Fruit fly (Drosophila melanogaster) whole organism, embryonic: ENCODE measurements around the gene CG13949.
A peak's percentile ranks its signal among the peaks of the same experiment; 100 is the strongest.

Experiments
- Adf1 ChIP-seq: fragments of 200-800 bp; sonication (Bioruptor generic); IDR thresholded peaks from 2 replicates; pipeline ENCODE4 v1.3.6; 2022; ENCODE audit warnings: missing biosample characterization, missing genetic modification characterization
- Awh ChIP-seq: fragments of 200-800 bp; sonication (Bioruptor generic); IDR thresholded peaks from 2 replicates; pipeline ENCODE4, ENCODE4 v1.3.6; 2022; ENCODE audit warnings: missing biosample characterization, missing genetic modification characterization
- Bteb2 ChIP-seq: fragments of 200-800 bp; sonication (Bioruptor generic); optimal IDR thresholded peaks from 2 replicates; lab custom pipeline; 2016; ENCODE audit warnings: missing biosample characterization, missing genetic modification characterization
- CG11456 ChIP-seq: fragments of 200-800 bp; sonication (Bioruptor generic); IDR thresholded peaks from 3 replicates; pipeline ENCODE4 v1.3.6; 2022; ENCODE audit warnings: missing biosample characterization, missing genetic modification characterization
- CG11504 ChIP-seq: fragments of 200-800 bp; sonication (Bioruptor generic); optimal IDR thresholded peaks from 3 replicates; lab custom pipeline; 2019; ENCODE audit warnings: missing biosample characterization, mild to moderate bottlenecking, missing genetic modification characterization, moderate library complexity
- CG13624 ChIP-seq: fragments of 200-800 bp; sonication (Bioruptor generic); optimal IDR thresholded peaks from 2 replicates; lab custom pipeline; 2016; ENCODE audit warnings: missing biosample characterization, missing genetic modification characterization
- CG15011 ChIP-seq: fragments of 200-800 bp; sonication (Bioruptor generic); optimal IDR thresholded peaks from 3 replicates; lab custom pipeline; 2018; ENCODE audit warnings: missing biosample characterization, mild to moderate bottlenecking, missing genetic modification characterization
- CG15073 ChIP-seq: fragments of 200-800 bp; sonication (Bioruptor generic); optimal IDR thresholded peaks from 2 replicates; lab custom pipeline; 2016; ENCODE audit warnings: missing biosample characterization, missing genetic modification characterization
- CG15479 ChIP-seq: fragments of 200-800 bp; sonication (Bioruptor generic); optimal IDR thresholded peaks from 3 replicates; lab custom pipeline; 2019; ENCODE audit warnings: missing biosample characterization, mild to moderate bottlenecking, missing genetic modification characterization, moderate library complexity
- CG15514 ChIP-seq: fragments of 200-800 bp; sonication (Bioruptor generic); optimal IDR thresholded peaks from 3 replicates; lab custom pipeline; 2017; ENCODE audit warnings: missing biosample characterization, missing genetic modification characterization, mild to moderate bottlenecking, moderate library complexity, missing genetic modification reagents
- CG17385 ChIP-seq: fragments of 200-800 bp; sonication (Bioruptor generic); optimal IDR thresholded peaks from 3 replicates; lab custom pipeline; 2018; ENCODE audit warnings: missing biosample characterization, mild to moderate bottlenecking, missing genetic modification characterization
- CG18011 ChIP-seq: fragments of 200-800 bp; sonication (Bioruptor generic); optimal IDR thresholded peaks from 2 replicates; lab custom pipeline; 2017; ENCODE audit warnings: missing biosample characterization, missing genetic modification characterization, mild to moderate bottlenecking, moderate library complexity, missing genotype
- CG18476 ChIP-seq: fragments of 200-800 bp; sonication (Bioruptor generic); optimal IDR thresholded peaks from 2 replicates; lab custom pipeline; 2016; ENCODE audit warnings: missing biosample characterization, mild to moderate bottlenecking, missing genetic modification characterization
- CG34224 ChIP-seq: fragments of 200-800 bp; sonication (Bioruptor generic); IDR thresholded peaks from 3 replicates; pipeline ENCODE4 v1.3.6; 2022; ENCODE audit warnings: missing biosample characterization, missing genetic modification characterization; ENCODE audit not compliant: partially characterized antibody
- CG3726 ChIP-seq: fragments of 200-800 bp; sonication (Bioruptor generic); IDR thresholded peaks from 3 replicates; pipeline ENCODE4, ENCODE4 v1.3.6; 2022; ENCODE audit warnings: missing biosample characterization, missing genetic modification characterization
- CG3995 ChIP-seq: fragments of 200-800 bp; sonication (Bioruptor generic); optimal IDR thresholded peaks from 3 replicates; lab custom pipeline; 2016; ENCODE audit warnings: missing biosample characterization, missing genetic modification characterization
- CG6272 ChIP-seq: fragments of 200-800 bp; sonication (Bioruptor generic); IDR thresholded peaks from 2 replicates; pipeline ENCODE4 v1.3.6; 2022; ENCODE audit warnings: missing biosample characterization, missing genetic modification characterization
- CG7271 ChIP-seq: fragments of 200-800 bp; sonication (Bioruptor generic); optimal IDR thresholded peaks from 2 replicates; lab custom pipeline; 2018; ENCODE audit warnings: missing biosample characterization, mild to moderate bottlenecking, missing genetic modification characterization, moderate library complexity
- CG8089 ChIP-seq: fragments of 200-800 bp; sonication (Bioruptor generic); optimal IDR thresholded peaks from 3 replicates; lab custom pipeline; 2016; ENCODE audit warnings: missing biosample characterization, missing genetic modification characterization
- CG9609 ChIP-seq: fragments of 200-800 bp; sonication (Bioruptor generic); optimal IDR thresholded peaks from 3 replicates; lab custom pipeline; 2016; ENCODE audit warnings: missing biosample characterization, missing genetic modification characterization
- CG9932 ChIP-seq: fragments of 200-800 bp; sonication (Bioruptor generic); IDR thresholded peaks from 2 replicates; pipeline ENCODE4 v1.3.6; 2022; ENCODE audit warnings: missing biosample characterization, missing genetic modification characterization
- Dp ChIP-seq: fragments of 200-800 bp; sonication (Bioruptor generic); optimal IDR thresholded peaks from 2 replicates; lab custom pipeline; 2018; ENCODE audit warnings: missing biosample characterization, mild to moderate bottlenecking, missing genetic modification characterization, moderate library complexity
- E2f2 ChIP-seq: fragments of 200-800 bp; sonication (Bioruptor generic); IDR thresholded peaks from 2 replicates; pipeline ENCODE4 v1.3.6; 2022; ENCODE audit warnings: missing biosample characterization, missing genetic modification characterization
- Eip74EF ChIP-seq, 2 experiments: fragments of 200-800 bp in 1 of 2; fragments of >200 bp in 1 of 2; sonication (Bioruptor generic) in 1 of 2; optimal IDR thresholded peaks; 2 replicates each; lab custom pipeline; 2017 to 2019; ENCODE audit warnings: missing biosample characterization in 2 of 2, missing genetic modification characterization in 2 of 2, mild to moderate bottlenecking in 1 of 2, moderate library complexity in 1 of 2
- Hey ChIP-seq: fragments of 200-800 bp; sonication (Bioruptor generic); optimal IDR thresholded peaks from 3 replicates; lab custom pipeline; 2018; ENCODE audit warnings: missing biosample characterization, mild to moderate bottlenecking, missing genetic modification characterization
- Kr ChIP-seq: fragments of 200-800 bp; sonication (Bioruptor generic); optimal IDR thresholded peaks from 2 replicates; lab custom pipeline; 2017; ENCODE audit warnings: missing biosample characterization, mild to moderate bottlenecking, missing genetic modification characterization
- Myb ChIP-seq: fragments of 200-800 bp; sonication (Bioruptor generic); optimal IDR thresholded peaks from 2 replicates; lab custom pipeline; 2016; ENCODE audit warnings: missing biosample characterization, missing genetic modification characterization
- Rx ChIP-seq: fragments of 200-800 bp; sonication (Bioruptor generic); IDR thresholded peaks from 2 replicates; pipeline ENCODE4 v1.3.6; 2022; ENCODE audit warnings: missing biosample characterization, missing genetic modification characterization
- Tbp ChIP-seq: fragments of >200 bp; optimal IDR thresholded peaks from 2 replicates; lab custom pipeline; 2018; ENCODE audit warnings: missing biosample characterization, missing genetic modification characterization
- Trl ChIP-seq, 3 experiments: fragments of >200 bp in 2 of 3; fragments of 200-800 bp in 1 of 3; sonication (Bioruptor generic) in 1 of 3; optimal IDR thresholded peaks; 2 replicates in 1 of 3; 3 replicates in 2 of 3; lab custom pipeline; 2016 to 2017; ENCODE audit warnings: missing biosample characterization in 1 of 3, missing genetic modification characterization in 1 of 3
- Usf ChIP-seq: fragments of 200-800 bp; sonication (Bioruptor generic); optimal IDR thresholded peaks from 2 replicates; lab custom pipeline; 2017; ENCODE audit warnings: missing genotype, missing biosample characterization, missing genetic modification characterization
- Vsx1 ChIP-seq: fragments of 200-800 bp; sonication (Bioruptor generic); optimal IDR thresholded peaks from 2 replicates; lab custom pipeline; 2017; ENCODE audit warnings: missing biosample characterization, mild to moderate bottlenecking, missing genetic modification characterization, missing genetic modification reagents
- Xrp1 ChIP-seq: fragments of 200-800 bp; sonication (Bioruptor generic); IDR thresholded peaks from 2 replicates; pipeline ENCODE4 v1.3.6; 2022; ENCODE audit warnings: missing biosample characterization, missing genetic modification characterization
- ap ChIP-seq: fragments of 200-800 bp; sonication (Bioruptor generic); IDR thresholded peaks from 2 replicates; pipeline ENCODE4 v1.3.6; 2022; ENCODE audit warnings: missing biosample characterization, missing genetic modification characterization
- ase ChIP-seq: fragments of 200-800 bp; sonication (Bioruptor generic); IDR thresholded peaks from 3 replicates; pipeline ENCODE4 v1.3.6; 2022; ENCODE audit warnings: missing biosample characterization, missing genetic modification characterization
- bsh ChIP-seq, 2 experiments: fragments of 200-800 bp; sonication (Bioruptor generic); optimal IDR thresholded peaks; 2 replicates each; lab custom pipeline; 2017 to 2018; ENCODE audit warnings: mild to moderate bottlenecking in 2 of 2, missing biosample characterization in 2 of 2, missing genetic modification characterization in 2 of 2, moderate library complexity in 1 of 2
- cato ChIP-seq: fragments of 200-800 bp; sonication (Bioruptor generic); optimal IDR thresholded peaks from 2 replicates; lab custom pipeline; 2016; ENCODE audit warnings: missing biosample characterization, missing genetic modification characterization, borderline replicate concordance
- crp ChIP-seq, 2 experiments: fragments of 200-800 bp; sonication (Bioruptor generic); optimal IDR thresholded peaks; 2 replicates in 1 of 2; 3 replicates in 1 of 2; lab custom pipeline; 2017; ENCODE audit warnings: missing biosample characterization in 2 of 2, missing genetic modification characterization in 2 of 2, mild to moderate bottlenecking in 1 of 2, moderate library complexity in 1 of 2
- disco-r ChIP-seq: fragments of 200-800 bp; sonication (Bioruptor generic); optimal IDR thresholded peaks from 2 replicates; lab custom pipeline; 2016; ENCODE audit warnings: missing biosample characterization, missing genetic modification characterization
- hkb ChIP-seq, 2 experiments: fragments of 200-800 bp in 1 of 2; fragments of >200 bp in 1 of 2; sonication (Bioruptor generic) in 1 of 2; IDR thresholded peaks in 1 of 2; optimal IDR thresholded peaks in 1 of 2; 2 replicates each; pipeline versions ENCODE4 v1.3.6 to Lab custom; 2017 to 2022; ENCODE audit warnings: missing biosample characterization in 1 of 2, missing genetic modification characterization in 1 of 2
- insv ChIP-seq, 2 experiments: fragments of 200-800 bp; sonication (Bioruptor generic); optimal IDR thresholded peaks; 3 replicates each; lab custom pipeline; 2016 to 2018; ENCODE audit warnings: missing biosample characterization in 2 of 2, missing genetic modification characterization in 2 of 2
- lbe ChIP-seq: fragments of 200-800 bp; sonication (Bioruptor generic); optimal IDR thresholded peaks from 2 replicates; lab custom pipeline; 2016; ENCODE audit warnings: missing biosample characterization, mild to moderate bottlenecking, missing genetic modification characterization
- mam ChIP-seq: fragments of 200-800 bp; sonication (Bioruptor generic); optimal IDR thresholded peaks from 3 replicates; lab custom pipeline; 2016; ENCODE audit warnings: missing biosample characterization, missing genetic modification characterization
- nom ChIP-seq: fragments of 200-800 bp; sonication (Bioruptor generic); optimal IDR thresholded peaks from 2 replicates; lab custom pipeline; 2017; ENCODE audit warnings: missing biosample characterization, missing genetic modification characterization, mild to moderate bottlenecking, moderate library complexity, missing genetic modification reagents
- pan ChIP-seq, 4 experiments: fragments of >200 bp in 3 of 4; fragments of 200-800 bp in 1 of 4; sonication (Bioruptor generic) in 1 of 4; optimal IDR thresholded peaks in 3 of 4; IDR thresholded peaks in 1 of 4; 2 replicates each; pipeline versions ENCODE4 v1.3.6 to Lab custom; 2017 to 2022; ENCODE audit warnings: missing biosample characterization in 2 of 4, missing genetic modification characterization in 2 of 4, mixed read lengths in 1 of 4
- slp2 ChIP-seq: fragments of 200-800 bp; sonication (Bioruptor generic); optimal IDR thresholded peaks from 2 replicates; lab custom pipeline; 2016; ENCODE audit warnings: missing biosample characterization, missing genetic modification characterization
- tap ChIP-seq: fragments of 200-800 bp; optimal IDR thresholded peaks from 3 replicates; lab custom pipeline; 2019; ENCODE audit warnings: missing biosample characterization, mild to moderate bottlenecking, missing genetic modification characterization, moderate library complexity

The CG13949 gene

DNA sequence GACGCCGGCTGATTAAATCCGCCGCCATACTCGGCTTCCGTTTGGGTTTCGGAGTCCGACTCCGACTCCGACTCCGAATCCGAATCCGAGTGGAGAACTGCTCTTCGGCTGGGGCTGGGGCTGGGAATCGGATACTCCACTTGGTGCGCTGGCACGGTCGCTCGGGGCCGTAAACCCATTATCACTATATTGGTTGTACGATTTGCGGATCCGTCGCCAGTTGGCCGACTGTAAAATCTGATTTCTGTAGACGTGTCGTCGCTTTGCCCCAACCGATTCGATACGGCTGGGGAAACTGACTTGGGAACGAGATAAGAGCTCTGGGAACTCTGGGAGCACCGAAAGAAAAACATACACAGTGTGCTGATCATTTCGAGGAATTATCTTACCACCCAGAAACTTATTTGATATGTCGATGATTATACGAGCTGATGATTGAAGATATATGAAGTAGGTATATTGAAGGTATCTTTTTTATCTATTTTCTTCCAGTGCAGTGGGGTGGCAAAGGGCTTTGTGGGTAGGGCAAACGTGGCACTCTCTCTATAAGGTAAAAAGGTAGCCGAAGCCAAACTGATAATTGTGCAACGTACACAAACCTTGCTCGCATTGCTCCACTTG, 2.9 kb downstream of the CG13949 start (continued):
- TF ChIP-seq CG9609 (GFP tag; lab: Kevin White, UChicago) (peak; percentile 42), mam (GFP tag; lab: Kevin White, UChicago) (peak; percentile 57), Awh (GFP tag; lab: Robert Waterston, UW) (0 out of 2 replicates have a peak, but pooled peaks have one; percentile 32), CG11456 (GFP tag; lab: Robert Waterston, UW) (no peak), CG15011 (GFP tag; lab: Kevin White, UChicago) (no peak), insv (GFP tag; optimal IDR thresholded peaks at IDR 0.05; lab: Kevin White, UChicago) (no peak), Xrp1 (GFP tag; lab: Robert Waterston, UW) (peak; percentile 64; the same call in 1 of the 2 replicates), Trl (optimal IDR thresholded peaks at IDR 0.05; lab: Kevin White, UChicago) (no peak), Trl (GFP tag; optimal IDR thresholded peaks at IDR 0.05; lab: Kevin White, UChicago) (peak; percentile 33), Vsx1 (GFP tag; lab: Kevin White, UChicago) (no peak), CG11504 (tag; lab: Kevin White, UChicago) (peak; percentile 68), disco-r (GFP tag; lab: Kevin White, UChicago) (peak; percentile 57), pan (optimal IDR thresholded peaks at IDR 0.05; lab: Kevin White, UChicago) (no peak), pan (GFP tag; optimal IDR thresholded peaks at IDR 0.05 in 1 of 2, IDR thresholded peaks at IDR 0.05 in 1 of 2) (peak in 1 of 2 experiments; percentile 56), CG3726 (no peak), CG13624 (peak; percentile 20), Dp (no peak), Usf (no peak), CG34224 (GFP tag; lab: Robert Waterston, UW) (no peak), hkb (optimal IDR thresholded peaks at IDR 0.05; lab: Kevin White, UChicago) (no peak), hkb (GFP tag; IDR thresholded peaks at IDR 0.05; lab: Robert Waterston, UW) (peak; percentile 75), Myb (GFP tag; lab: Kevin White, UChicago) (peak; percentile 11), lbe (no peak), ase (GFP tag; lab: Robert Waterston, UW) (no peak), Adf1 (GFP tag; lab: Robert Waterston, UW) (no peak), CG18011 (GFP tag; lab: Kevin White, UChicago) (peak; percentile 18), tap (tag; lab: Kevin White, UChicago) (peak; percentile 48), ap (GFP tag; lab: Robert Waterston, UW) (peak; percentile 59; the same call in 1 of the 2 replicates), nom (GFP tag; lab: Kevin White, UChicago) (no peak), Kr (GFP tag; lab: Kevin White, UChicago) (no peak), CG17385 (peak; percentile 72), cato (GFP tag; lab: Kevin White, UChicago) (no peak), CG9932 (GFP tag; lab: Robert Waterston, UW) (peak; percentile 58), CG3995 (GFP tag; lab: Kevin White, UChicago) (no peak), bsh (GFP tag; optimal IDR thresholded peaks at IDR 0.05; lab: Kevin White, UChicago) (peak in 1 of 2 experiments; percentile 59), CG15514 (GFP tag; lab: Kevin White, UChicago) (peak; percentile 13), CG8089 (GFP tag; lab: Kevin White, UChicago) (no peak), slp2 (GFP tag; lab: Kevin White, UChicago) (no peak), Rx (GFP tag; lab: Robert Waterston, UW) (peak; percentile 47; the same call in 1 of the 2 replicates), CG7271 (no peak), crp (GFP tag; optimal IDR thresholded peaks at IDR 0.05; lab: Kevin White, UChicago) (no peak), Eip74EF (GFP tag; optimal IDR thresholded peaks at IDR 0.05; lab: Kevin White, UChicago) (peak in 1 of 2 experiments; percentile 45), Hey (tag; lab: Kevin White, UChicago) (no peak), CG15479 (GFP tag; lab: Kevin White, UChicago) (no peak), E2f2 (GFP tag; lab: Robert Waterston, UW) (peak; percentile 47; the same call in 1 of the 2 replicates), CG6272 (0 out of 2 replicates have a peak, but pooled peaks have one; percentile 23), Tbp (GFP tag; lab: Kevin White, UChicago) (no peak), Bteb2 (no peak), CG15073 (no peak), CG18476 (GFP tag; lab: Kevin White, UChicago) (no peak)
